Fruit fly (Drosophila melanogaster): ENCODE results near the gene NdufA3.
A peak's percentile ranks its signal among the peaks of the same experiment; 100 is the strongest.

The NdufA3 gene

DNA sequence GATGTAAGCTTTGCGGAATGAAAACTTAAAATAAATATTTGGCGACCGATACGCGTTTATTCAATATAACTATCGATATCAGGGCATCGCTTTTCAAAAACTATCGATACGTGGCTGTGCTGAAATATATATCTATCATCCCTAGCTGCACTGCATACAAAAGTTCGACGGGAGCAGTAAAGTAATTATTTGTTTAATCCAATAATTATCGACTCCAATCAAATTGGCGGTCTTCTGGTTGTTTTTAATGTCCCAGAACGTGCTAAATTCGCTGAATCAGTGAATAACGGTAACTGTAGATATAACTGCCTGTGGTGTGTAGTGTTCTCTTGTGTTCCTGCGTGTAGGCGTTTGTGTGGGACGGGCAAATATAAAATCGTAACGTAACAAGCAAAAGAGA is 3.3 kb upstream of the NdufA3 start, which contains the start of gene mei-P26:
Gene mei-P26 (plus strand): TSS at position 146 of the 400 bp plus-strand sequence.
- TF ChIP-seq CG17801 (GFP tag; optimal IDR thresholded peaks at IDR 0.05; ENCODE audit: partially characterized antibody): peak; percentile 74

dm6 chrX:9161912-9162311 is 2.1 kb upstream of the NdufA3 start, which contains the start of the genes Zpr1 and CG44532:
Gene Zpr1, minus strand, starts transcription at chrX:9162090.
Gene CG44532, plus strand, starts transcription at chrX:9162092.
- TF ChIP-seq CG17801 (GFP tag; optimal IDR thresholded peaks at IDR 0.05; ENCODE audit: partially characterized antibody): no peak

- TF ChIP-seq CG17801 (GFP tag; optimal IDR thresholded peaks at IDR 0.05; ENCODE audit: partially characterized antibody): no peak
Observed at dm6 chrX:9158366-9158765, 1.5 kb downstream of the NdufA3 start, which contains the start of the genes Ost48 and Dlip1. Gene Ost48, minus strand, starts transcription at chrX:9158515. Gene Dlip1, plus strand, starts transcription at chrX:9158622.

DNA sequence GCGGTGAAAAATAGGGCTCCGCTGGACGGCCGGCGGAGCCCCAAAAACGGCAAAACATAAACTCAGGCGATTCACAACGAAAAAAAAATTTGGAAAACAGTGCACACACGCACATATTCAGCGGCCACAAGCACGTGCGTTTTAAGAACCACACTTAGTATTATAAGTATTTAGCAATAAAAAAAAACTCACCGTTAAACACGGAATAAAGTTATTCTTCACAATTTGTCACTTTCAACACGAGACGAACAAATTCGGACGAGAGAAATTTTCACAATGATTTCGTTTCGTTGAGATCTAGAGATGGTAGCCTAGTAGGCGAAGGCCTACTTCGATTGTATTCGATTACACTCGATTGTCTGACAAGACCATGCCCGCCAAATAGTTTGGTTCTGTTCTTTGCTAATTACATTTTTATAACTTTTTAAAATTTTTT is 3.4 kb downstream of the NdufA3 start, which contains the start of gene His3.3B:
Gene His3.3B (minus strand): TSS at position 282 of the 436 bp plus-strand sequence.
- TF ChIP-seq CG17801 (GFP tag; optimal IDR thresholded peaks at IDR 0.05; ENCODE audit: partially characterized antibody): no peak

DNA sequence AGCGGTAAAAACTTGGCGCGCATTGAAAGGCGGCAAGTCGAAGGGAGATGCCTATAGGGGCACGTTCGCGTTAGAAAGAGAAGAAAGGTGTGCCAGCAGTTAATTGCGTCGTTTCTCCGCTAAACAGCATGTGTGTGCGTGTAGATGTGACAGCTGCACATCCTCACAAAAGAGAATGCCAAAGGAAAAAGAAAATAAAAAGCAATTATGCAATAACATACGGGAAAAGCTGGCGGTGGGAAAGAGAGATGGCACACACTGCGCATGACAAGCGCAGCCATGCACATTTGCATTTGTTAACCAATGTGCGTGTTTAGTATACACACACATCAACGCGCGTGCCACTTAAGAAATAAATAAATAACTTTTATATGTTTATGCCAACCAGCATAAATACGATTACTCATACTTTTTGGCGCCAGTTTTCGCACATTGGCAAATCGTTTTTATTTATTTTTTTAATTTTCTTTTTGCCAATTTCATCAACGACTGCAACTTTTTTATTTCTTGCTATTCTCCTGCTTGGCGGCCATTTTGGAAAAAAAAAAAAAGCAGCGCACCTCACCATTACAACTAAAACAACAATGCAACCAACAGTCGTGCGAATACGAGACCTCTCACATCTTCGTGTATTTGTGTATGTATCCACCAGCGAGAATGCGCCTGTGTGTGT is 4.0 kb downstream of the NdufA3 start:
- peak; percentile 78 for TF ChIP-seq CG17801 (GFP tag; optimal IDR thresholded peaks at IDR 0.05; ENCODE audit: partially characterized antibody)

DNA sequence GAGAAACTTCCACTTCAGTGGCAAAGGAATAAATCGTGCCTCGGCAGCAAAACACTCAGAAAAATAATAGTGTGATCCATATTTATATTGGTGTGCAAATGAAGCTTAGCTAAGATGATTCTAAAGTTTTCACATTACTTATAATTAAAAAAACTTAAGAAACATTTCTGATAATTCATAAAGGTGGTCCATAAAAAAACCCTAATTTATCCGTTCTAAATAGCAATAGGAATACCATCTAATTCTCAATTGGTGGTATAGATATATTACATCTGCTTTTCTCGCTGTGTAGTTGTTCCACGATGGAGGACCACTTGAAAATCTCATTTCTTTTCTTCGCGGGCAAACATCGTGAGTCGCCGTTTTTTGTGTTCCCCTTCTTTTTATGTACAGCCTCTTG is 4.7 kb downstream of the NdufA3 start:
- peak; percentile 8 for TF ChIP-seq CG17801 (GFP tag; optimal IDR thresholded peaks at IDR 0.05; ENCODE audit: partially characterized antibody)

- TF ChIP-seq CG17801 (GFP tag; optimal IDR thresholded peaks at IDR 0.05; ENCODE audit: partially characterized antibody): peak; percentile 91
Observed at dm6 chrX:9152127-9152598, 7.7 kb downstream of the NdufA3 start.

- peak; percentile 26 for TF ChIP-seq CG17801 (GFP tag; optimal IDR thresholded peaks at IDR 0.05; ENCODE audit: partially characterized antibody)
Observed at dm6 chrX:9148989-9149522, 10.8 kb downstream of the NdufA3 start, which contains the start of the genes fh and Bap111. Gene fh, minus strand, starts transcription at chrX:9149071. Gene Bap111, plus strand, starts transcription at chrX:9149309.

DNA sequence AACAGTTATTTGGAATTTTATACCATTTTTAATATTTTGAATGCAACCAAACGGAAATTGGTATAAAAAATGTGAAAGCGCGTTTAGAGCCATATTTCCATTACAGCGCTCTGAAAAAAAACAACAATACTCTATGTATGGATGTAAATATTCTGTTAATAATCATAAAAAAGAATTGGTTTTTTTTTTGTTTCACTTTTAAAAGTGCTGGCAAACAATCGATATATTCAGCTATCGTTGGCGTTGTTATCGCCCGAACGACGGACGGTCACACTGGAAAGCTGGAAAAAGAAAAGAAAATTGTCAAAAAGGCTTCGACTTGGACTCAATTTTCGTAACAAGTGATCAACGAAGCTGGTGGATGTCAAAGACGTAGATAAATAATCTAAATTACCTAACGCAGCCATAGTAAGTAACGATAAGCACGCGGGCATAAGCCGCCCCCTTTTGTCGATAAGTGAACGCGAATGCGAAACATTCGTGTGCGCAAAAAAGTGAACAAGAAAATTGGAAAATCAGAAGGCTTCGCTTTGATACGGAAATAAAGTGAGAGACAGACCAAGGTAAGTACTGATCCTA is 17.5 kb downstream of the NdufA3 start, which contains the start of gene CG7065:
Gene CG7065 (plus strand): TSS at position 270 of the 579 bp plus-strand sequence.
- peak; percentile 19 for TF ChIP-seq CG17801 (GFP tag; optimal IDR thresholded peaks at IDR 0.05; ENCODE audit: partially characterized antibody)

DNA sequence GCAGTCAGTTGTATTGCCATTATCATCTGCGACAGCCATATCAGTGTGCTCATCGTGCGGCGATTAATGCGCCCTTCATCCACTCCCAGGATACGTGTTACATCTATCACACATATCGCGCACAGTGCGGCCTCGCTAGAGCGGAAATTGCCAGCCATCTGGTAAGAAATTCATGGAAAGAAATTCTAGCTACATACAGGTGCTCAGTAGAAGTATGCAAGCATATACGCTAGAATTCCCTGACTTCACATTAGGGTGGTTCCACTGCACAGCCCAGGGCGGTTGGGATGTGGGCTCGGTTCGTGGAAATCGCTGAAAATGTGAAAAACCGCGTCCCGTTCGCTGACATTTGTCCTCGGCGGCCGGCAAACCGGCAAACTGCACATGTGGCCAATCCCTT is 18.6 kb downstream of the NdufA3 start:
- no peak for TF ChIP-seq CG17801 (GFP tag; optimal IDR thresholded peaks at IDR 0.05; ENCODE audit: partially characterized antibody)

DNA sequence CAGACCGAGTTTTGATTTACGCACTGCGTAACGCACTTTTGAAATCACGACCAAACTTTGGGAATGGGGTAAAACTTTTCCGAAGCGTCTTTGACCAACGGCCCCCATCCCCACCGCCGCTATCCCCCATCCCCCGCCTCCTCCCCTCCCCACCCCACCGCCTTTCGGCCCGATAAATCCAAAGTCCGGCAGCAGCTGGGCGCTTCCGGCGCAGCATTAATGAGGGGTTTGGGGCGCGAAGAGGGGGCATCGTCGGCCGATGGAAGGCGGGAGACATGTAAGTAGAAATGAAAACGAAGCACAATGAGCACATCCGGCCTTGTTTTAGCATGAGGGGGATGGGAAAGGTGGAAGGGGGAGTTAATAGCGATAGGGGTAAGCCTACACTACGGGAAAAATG is 20.7 kb downstream of the NdufA3 start:
- no peak for TF ChIP-seq CG17801 (GFP tag; optimal IDR thresholded peaks at IDR 0.05; ENCODE audit: partially characterized antibody)

DNA sequence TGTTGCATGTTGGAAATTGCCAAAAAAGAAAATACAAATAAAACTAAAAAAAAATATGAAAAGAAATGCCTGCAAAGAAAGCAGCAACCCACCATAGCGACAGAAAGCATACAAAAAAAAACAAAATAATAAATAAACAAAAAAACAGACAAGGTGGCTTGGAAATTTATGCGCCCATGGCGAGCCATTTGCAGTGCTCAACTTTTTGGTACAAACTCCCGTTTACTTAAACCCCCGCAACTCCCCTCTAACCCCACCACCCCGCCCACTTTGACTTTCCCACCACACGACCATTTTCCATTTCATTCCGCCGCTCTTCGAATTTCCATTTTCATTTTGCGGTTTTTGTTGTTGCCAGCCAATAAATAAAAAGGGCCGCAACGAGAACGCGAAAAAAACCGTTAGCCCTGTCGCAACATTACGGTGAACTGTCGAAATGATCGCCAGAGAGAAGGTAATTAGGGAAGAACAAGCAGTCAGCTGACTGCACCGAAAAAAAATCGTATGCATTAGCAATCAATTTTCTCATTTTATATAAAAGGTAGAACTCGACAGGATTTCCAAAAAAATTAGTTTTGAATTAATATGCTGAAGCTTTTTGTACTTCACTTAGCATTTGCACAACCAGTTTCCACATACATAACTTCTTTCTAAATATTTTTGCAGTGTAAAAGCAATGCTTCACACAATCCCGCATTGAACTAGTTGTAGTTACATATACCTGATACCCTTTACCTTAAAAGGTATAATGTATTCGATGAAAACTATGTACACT is 22.9 kb downstream of the NdufA3 start:
- TF ChIP-seq CG17801 (GFP tag; optimal IDR thresholded peaks at IDR 0.05; ENCODE audit: partially characterized antibody): no peak

DNA sequence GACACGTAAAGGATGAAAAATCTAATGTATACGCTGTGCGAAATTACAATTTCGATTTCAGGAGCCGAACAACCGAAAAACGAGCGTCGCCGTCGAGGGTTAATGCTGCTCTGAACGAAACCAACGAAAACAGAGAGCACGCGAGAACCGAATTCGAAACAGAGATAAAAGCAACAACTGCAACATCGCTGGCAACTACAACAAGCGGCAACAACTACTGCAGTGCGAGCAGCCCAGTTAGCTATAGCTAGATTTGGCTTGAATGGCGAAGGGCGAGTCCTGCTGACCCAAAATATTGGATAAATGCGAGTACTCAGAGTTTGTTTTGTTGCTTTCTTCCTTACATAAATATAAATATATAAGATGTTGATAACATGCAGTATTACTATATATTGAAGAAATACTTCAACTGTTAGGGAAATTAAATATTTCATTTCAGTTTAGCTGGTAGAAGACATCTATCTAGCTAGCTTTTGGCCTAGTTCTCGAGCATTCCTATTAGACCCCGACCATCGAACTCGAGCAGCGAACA is 24.9 kb downstream of the NdufA3 start, which contains the start of gene fend:
Gene fend (minus strand): TSS at position 178 of the 532 bp plus-strand sequence.
- TF ChIP-seq CG17801 (GFP tag; optimal IDR thresholded peaks at IDR 0.05; ENCODE audit: partially characterized antibody): no peak

dm6 chrX:9134241-9134849 is 25.5 kb downstream of the NdufA3 start:
- no peak for TF ChIP-seq CG17801 (GFP tag; optimal IDR thresholded peaks at IDR 0.05; ENCODE audit: partially characterized antibody)

Data from ovary, adult (tissue).